Fruit fly (Drosophila melanogaster) whole organism: Measurements from ENCODE around the gene Prx1.

Source experiments
- Dll ChIP-seq: fragments of >200 bp; optimal IDR thresholded peaks from 2 replicates; lab custom pipeline; 2017
- EcR ChIP-seq, 2 experiments: fragments of >200 bp; optimal IDR thresholded peaks; 2 replicates each; lab custom pipeline; 2017; ENCODE audit warnings: missing biosample characterization in 2 of 2, missing genetic modification characterization in 2 of 2, missing genetic modification reagents in 2 of 2
- pan ChIP-seq: fragments of >200 bp; optimal IDR thresholded peaks from 2 replicates; lab custom pipeline; 2017
- psq ChIP-seq: fragments of >200 bp; optimal IDR thresholded peaks from 2 replicates; lab custom pipeline; 2017

- TF ChIP-seq psq, result no peak
- TF ChIP-seq EcR (GFP tag; optimal IDR thresholded peaks at IDR 0.05; lab: Kevin White, UChicago), result no peak
- no peak for TF ChIP-seq Dll
- no peak for TF ChIP-seq pan
Measured at dm6 chr3L:15224631-15225030, 17.0 kb downstream of the Prx1 start.
